Fruit fly (Drosophila melanogaster) whole organism: ENCODE data around the gene Dyro.

Source experiments
- CG8478 ChIP-seq: fragments of >200 bp; optimal IDR thresholded peaks from 2 replicates; lab custom pipeline; 2018; ENCODE audit warnings: inconsistent platforms
- Dll ChIP-seq: fragments of >200 bp; optimal IDR thresholded peaks from 2 replicates; lab custom pipeline; 2017
- EcR ChIP-seq, 2 experiments: fragments of >200 bp; optimal IDR thresholded peaks; 2 replicates each; lab custom pipeline; 2017; ENCODE audit warnings: missing biosample characterization in 2 of 2, missing genetic modification characterization in 2 of 2, missing genetic modification reagents in 2 of 2
- pan ChIP-seq: fragments of >200 bp; optimal IDR thresholded peaks from 2 replicates; lab custom pipeline; 2017
- psq ChIP-seq: fragments of >200 bp; optimal IDR thresholded peaks from 2 replicates; lab custom pipeline; 2017
- usp ChIP-seq: fragments of >200 bp; optimal IDR thresholded peaks from 2 replicates; lab custom pipeline; 2017; ENCODE audit warnings: missing biosample characterization, missing genetic modification characterization, mixed read lengths

The Dyro gene

dm6 chr3L:11241949-11242348, 53.8 kb downstream of the Dyro start:
- TF ChIP-seq CG8478 (lab: Kevin White, UChicago) (no peak), usp (GFP tag; lab: Kevin White, UChicago) (no peak), EcR (GFP tag; optimal IDR thresholded peaks at IDR 0.05; lab: Kevin White, UChicago) (no peak), psq (lab: Kevin White, UChicago) (no peak), pan (lab: Kevin White, UChicago) (no peak), Dll (no peak)

- TF ChIP-seq EcR (GFP tag; optimal IDR thresholded peaks at IDR 0.05; lab: Kevin White, UChicago) (no peak), usp (GFP tag; lab: Kevin White, UChicago) (no peak), CG8478 (lab: Kevin White, UChicago) (no peak), psq (lab: Kevin White, UChicago) (no peak), Dll (no peak), pan (lab: Kevin White, UChicago) (no peak)
Observed at dm6 chr3L:11239191-11239641, 56.5 kb downstream of the Dyro start.
